Worm (Caenorhabditis elegans): ENCODE data around the gene F10E9.7.
"Not testable (repeated sequence)": the region's sequence is repeated elsewhere in the genome, so short reads cannot be mapped to it uniquely, and the experiment has no call there.

F10E9.7 gene

ce11 chrIII:8347822-8348221 lies 40.6 kb upstream of the F10E9.7 start, which contains the start of gene clc-29:
Gene clc-29 (minus strand): TSS chrIII:8347922.
- TF ChIP-seq odd-2 (tag; optimal IDR thresholded peaks at IDR 0.05); K09A11.1 (tag; optimal IDR thresholded peaks at IDR 0.05; ENCODE audit: insufficient read depth); ceh-14 (tag; optimal IDR thresholded peaks at IDR 0.05): not testable (repeated sequence)

- not testable (repeated sequence) for TF ChIP-seq hlh-15 (tag; optimal IDR thresholded peaks at IDR 0.05); tbx-7 (tag; optimal IDR thresholded peaks at IDR 0.05); unc-55 (GFP tag; optimal IDR thresholded peaks at IDR 0.05)
Measured at ce11 chrIII:8344283-8344682, 37.0 kb upstream of the F10E9.7 start, which contains the start of gene ZC262.7. Gene ZC262.7 (minus strand): TSS chrIII:8344336.

ce11 chrIII:8339372-8339771 lies 32.1 kb upstream of the F10E9.7 start, which contains the start of gene clc-28:
Gene clc-28 (minus strand): TSS chrIII:8339472.
- not testable (repeated sequence) for TF ChIP-seq fkh-10 (GFP tag; optimal IDR thresholded peaks at IDR 0.05); gmeb-2 (tag; optimal IDR thresholded peaks at IDR 0.05); ceh-34 (tag; optimal IDR thresholded peaks at IDR 0.05)

ce11 chrIII:8334432-8334831 lies 27.2 kb upstream of the F10E9.7 start, which contains the start of gene ZC262.4:
Gene ZC262.4 (minus strand): TSS chrIII:8334532.
- no peak for TF ChIP-seq lim-6 (tag; optimal IDR thresholded peaks at IDR 0.05)
- TF ChIP-seq tbx-2 (tag; optimal IDR thresholded peaks at IDR 0.05) = no peak
- no peak for TF ChIP-seq ceh-19 (GFP tag; optimal IDR thresholded peaks at IDR 0.05)
- TF ChIP-seq ceh-22 (tag; optimal IDR thresholded peaks at IDR 0.05) = no peak
- TF ChIP-seq pha-2 (tag; optimal IDR thresholded peaks at IDR 0.05) = no peak
- TF ChIP-seq ceh-14 (tag; optimal IDR thresholded peaks at IDR 0.05) = no peak
- TF ChIP-seq mec-3 (tag; optimal IDR thresholded peaks at IDR 0.05; ENCODE audit: borderline replicate concordance) = no peak
- TF ChIP-seq madf-2 (tag; optimal IDR thresholded peaks at IDR 0.05) = no peak

ce11 chrIII:8331779-8332178 lies 24.5 kb upstream of the F10E9.7 start, which contains the start of the genes mrps-18A and ZC262.2:
Gene mrps-18A (minus strand): TSS chrIII:8331919.
Gene ZC262.2 (plus strand): TSS chrIII:8332062.
- TF ChIP-seq nfya-1 (tag; optimal IDR thresholded peaks at IDR 0.05) (peak; percentile 9), hlh-30 (tag; optimal IDR thresholded peaks at IDR 0.05; ENCODE audit: insufficient read depth) (peak; percentile 62), lin-11 (tag; optimal IDR thresholded peaks at IDR 0.05) (no peak)

ce11 chrIII:8331211-8331610 lies 24.0 kb upstream of the F10E9.7 start, which contains the start of gene iglr-2:
Gene iglr-2 (minus strand): TSS chrIII:8331311.
- TF ChIP-seq sdc-2 (tag; optimal IDR thresholded peaks at IDR 0.05) (no peak), tbx-7 (tag; optimal IDR thresholded peaks at IDR 0.05) (no peak), ceh-24 (tag; optimal IDR thresholded peaks at IDR 0.05) (no peak), ceh-9 (tag; optimal IDR thresholded peaks at IDR 0.05) (no peak), fax-1 (tag; optimal IDR thresholded peaks at IDR 0.05) (no peak), ceh-48 (tag; optimal IDR thresholded peaks at IDR 0.05) (no peak), ceh-31 (tag; optimal IDR thresholded peaks at IDR 0.05) (no peak), nhr-232 (tag; optimal IDR thresholded peaks at IDR 0.05) (no peak), unc-86 (tag; optimal IDR thresholded peaks at IDR 0.05) (no peak), ceh-22 (tag; optimal IDR thresholded peaks at IDR 0.05) (no peak)

- TF ChIP-seq pat-9 (tag; optimal IDR thresholded peaks at IDR 0.05) (no peak), hlh-15 (tag; optimal IDR thresholded peaks at IDR 0.05) (no peak), gmeb-2 (tag; optimal IDR thresholded peaks at IDR 0.05) (no peak), fax-1 (tag; optimal IDR thresholded peaks at IDR 0.05) (no peak), dve-1 (tag; optimal IDR thresholded peaks at IDR 0.05) (no peak), elt-4 (tag; optimal IDR thresholded peaks at IDR 0.05) (no peak), nhr-232 (tag; optimal IDR thresholded peaks at IDR 0.05) (no peak), sdc-2 (tag; optimal IDR thresholded peaks at IDR 0.05) (no peak), ref-2 (tag; optimal IDR thresholded peaks at IDR 0.05) (no peak), lim-6 (tag; optimal IDR thresholded peaks at IDR 0.05) (no peak), F13H6.1 (tag; optimal IDR thresholded peaks at IDR 0.05) (no peak), hlh-13 (GFP tag; optimal IDR thresholded peaks at IDR 0.05) (no peak), tbx-2 (tag; optimal IDR thresholded peaks at IDR 0.05) (no peak), ceh-18 (tag; optimal IDR thresholded peaks at IDR 0.05) (no peak), fkh-6 (tag; optimal IDR thresholded peaks at IDR 0.05) (no peak), ceh-48 (tag; optimal IDR thresholded peaks at IDR 0.05) (no peak), che-1 (tag; optimal IDR thresholded peaks at IDR 0.05) (no peak)
Measured at ce11 chrIII:8325574-8326513, 18.6 kb upstream of the F10E9.7 start, which contains the start of gene ZC262.13. Gene ZC262.13 (plus strand): TSS chrIII:8326214.
